Worm (Caenorhabditis elegans): Measurements from ENCODE around the gene elmd-1.

ce11 chrIII:3377134-3377533, 12.6 kb upstream of the elmd-1 start:
- TF ChIP-seq ceh-9 (tag; optimal IDR thresholded peaks at IDR 0.05) = no peak
- no peak for TF ChIP-seq ama-1 (optimal IDR thresholded peaks at IDR 0.05)
- no peak for TF ChIP-seq dve-1 (tag; optimal IDR thresholded peaks at IDR 0.05)
- no peak for TF ChIP-seq pag-3 (tag; optimal IDR thresholded peaks at IDR 0.05; ENCODE audit: borderline replicate concordance)
- no peak for TF ChIP-seq pha-4 (tag; optimal IDR thresholded peaks at IDR 0.05)
- TF ChIP-seq ceh-6 (GFP tag; optimal IDR thresholded peaks at IDR 0.05) = no peak
- no peak for TF ChIP-seq nhr-11 (tag; optimal IDR thresholded peaks at IDR 0.05)
- no peak for TF ChIP-seq sox-4 (tag; optimal IDR thresholded peaks at IDR 0.05)
- no peak for TF ChIP-seq ceh-18 (tag; optimal IDR thresholded peaks at IDR 0.05)
- TF ChIP-seq lim-6 (tag; optimal IDR thresholded peaks at IDR 0.05) = no peak
- no peak for TF ChIP-seq T23F11.4 (GFP tag; optimal IDR thresholded peaks at IDR 0.05)
- TF ChIP-seq hlh-8 (tag; optimal IDR thresholded peaks at IDR 0.05) = no peak

Measured in whole organism, late embryonic.